Fruit fly (Drosophila melanogaster) whole organism, pupa: ENCODE measurements around the gene kirre.
A peak's percentile ranks its signal among the peaks of the same experiment; 100 is the strongest.

Experiments
- CG12605 ChIP-seq: fragments of 200-800 bp; sonication (Bioruptor generic); IDR thresholded peaks from 2 replicates; pipeline ENCODE4 v1.3.6; 2022; ENCODE audit warnings: missing biosample characterization, missing genetic modification characterization
- CG14655 ChIP-seq: fragments of 200-800 bp; sonication (Bioruptor generic); optimal IDR thresholded peaks from 3 replicates; lab custom pipeline; 2017; ENCODE audit warnings: mild to moderate bottlenecking, missing biosample characterization, missing genetic modification reagents, missing genetic modification characterization
- CG32121 ChIP-seq: fragments of 200-800 bp; sonication (Bioruptor generic); IDR thresholded peaks from 2 replicates; pipeline ENCODE4 v1.3.6; 2022; ENCODE audit warnings: missing biosample characterization, missing genetic modification characterization
- CG9948 ChIP-seq: fragments of 200-800 bp; sonication (Bioruptor generic); optimal IDR thresholded peaks from 2 replicates; lab custom pipeline; 2018; ENCODE audit warnings: missing biosample characterization, mild to moderate bottlenecking, missing genetic modification characterization, moderate library complexity
- EcR ChIP-seq: fragments of 200-800 bp; sonication (Bioruptor generic); optimal IDR thresholded peaks from 3 replicates; lab custom pipeline; 2019; ENCODE audit warnings: missing biosample characterization, missing genetic modification characterization, mild to moderate bottlenecking, moderate library complexity, missing genetic modification reagents
- Ets98B ChIP-seq: fragments of 200-800 bp; sonication (Bioruptor generic); IDR thresholded peaks from 2 replicates; pipeline ENCODE4 v1.3.6; 2022; ENCODE audit warnings: missing biosample characterization, missing genetic modification characterization
- Pif1A ChIP-seq: fragments of 200-800 bp; sonication (Bioruptor generic); optimal IDR thresholded peaks from 3 replicates; lab custom pipeline; 2016; ENCODE audit warnings: missing biosample characterization, missing genetic modification characterization

DNA sequence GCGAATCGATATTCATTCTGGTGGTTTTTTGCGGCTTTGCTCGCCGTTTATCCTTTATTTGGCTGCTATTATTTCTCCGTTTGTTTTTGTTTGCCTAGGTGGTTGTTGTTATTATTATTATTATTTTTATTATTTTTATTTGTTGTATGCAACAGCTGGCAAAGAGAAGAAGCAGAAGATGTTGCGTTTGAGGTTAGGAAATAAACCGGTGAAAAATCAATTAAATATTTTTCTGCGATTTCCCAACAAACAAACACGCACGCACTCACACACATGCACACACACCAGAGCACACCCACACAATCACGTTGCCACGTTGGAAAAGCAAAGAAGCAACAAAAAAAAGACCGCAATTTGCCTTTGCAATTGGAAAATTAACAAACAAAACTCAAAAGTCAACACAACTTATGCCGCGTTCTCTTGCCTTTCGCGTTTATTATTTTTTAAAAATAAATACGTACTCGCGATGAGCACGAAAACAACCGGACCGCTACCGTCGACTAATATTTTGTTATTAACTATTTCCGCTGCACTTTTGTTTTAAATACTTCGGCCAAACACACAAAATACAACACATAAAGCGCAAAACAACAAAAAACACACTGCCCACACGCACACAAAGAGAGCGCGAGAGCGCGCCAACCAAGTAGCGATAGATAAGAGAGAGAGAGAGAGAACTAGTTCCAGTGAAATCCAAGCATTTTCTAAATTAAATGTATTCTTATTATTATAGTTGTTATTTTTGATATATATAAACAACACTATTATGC, 49.3 kb downstream of the kirre start:
- no peak for TF ChIP-seq Pif1A
- no peak; the same call in 1 of the 2 replicates for TF ChIP-seq CG32121
- TF ChIP-seq Ets98B (GFP tag; lab: Robert Waterston, UW): no peak
- no peak for TF ChIP-seq EcR (GFP tag; lab: Kevin White, UChicago)
- TF ChIP-seq CG14655 (GFP tag; lab: Kevin White, UChicago): peak; percentile 50
- no peak for TF ChIP-seq CG12605
- TF ChIP-seq CG9948 (tag; lab: Kevin White, UChicago): no peak
